Fruit fly (Drosophila melanogaster): Measurements from ENCODE around the gene CG8578.

CG8578 gene

DNA sequence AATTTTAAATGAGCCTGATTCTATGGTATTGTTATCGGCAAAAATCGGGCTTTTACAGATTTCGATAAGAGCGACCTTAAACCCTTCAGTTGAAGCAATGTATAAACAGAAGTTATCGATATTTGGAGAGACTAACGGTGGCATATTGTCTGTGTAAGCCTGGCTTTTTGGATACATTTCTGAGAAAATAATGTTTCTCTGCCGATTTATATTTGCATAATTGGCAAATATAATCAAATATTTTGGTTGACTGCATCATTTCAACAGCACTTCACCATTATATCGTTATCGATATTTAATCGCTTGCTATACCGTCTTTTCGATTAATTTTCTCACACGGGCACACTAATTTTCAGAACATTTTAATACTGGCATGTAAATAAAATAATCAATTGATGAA, 25.6 kb downstream of the CG8578 start, which contains the start of gene CG16952 (continued):
- TF ChIP-seq jigr1 (GFP tag; IDR thresholded peaks at IDR 0.05) (no peak), Kr (GFP tag; optimal IDR thresholded peaks at IDR 0.05) (no peak), CG17568 (GFP tag; optimal IDR thresholded peaks at IDR 0.05) (no peak), CoRest (tag; optimal IDR thresholded peaks at IDR 0.05) (peak; percentile 53), br (optimal IDR thresholded peaks at IDR 0.05) (no peak), HmgZ (tag; optimal IDR thresholded peaks at IDR 0.05) (peak; percentile 48), Xbp1 (GFP tag; optimal IDR thresholded peaks at IDR 0.05) (no peak), CG17612 (GFP tag; IDR thresholded peaks at IDR 0.05) (no peak), Rx (GFP tag; IDR thresholded peaks at IDR 0.05) (no peak), CG16813 (GFP tag; IDR thresholded peaks at IDR 0.05; ENCODE audit: partially characterized antibody) (peak; percentile 93), z (GFP tag; IDR thresholded peaks at IDR 0.05) (no peak), CG1603 (tag; optimal IDR thresholded peaks at IDR 0.05) (peak; percentile 58), CG15011 (GFP tag; optimal IDR thresholded peaks at IDR 0.05) (no peak), Hr3 (GFP tag; optimal IDR thresholded peaks at IDR 0.05) (no peak), odd (GFP tag; optimal IDR thresholded peaks at IDR 0.05) (no peak), CG2678 (tag; optimal IDR thresholded peaks at IDR 0.05) (no peak), Ada2b (GFP tag; IDR thresholded peaks at IDR 0.05) (no peak), nau (GFP tag; optimal IDR thresholded peaks at IDR 0.05) (no peak), Poxn (GFP tag; IDR thresholded peaks at IDR 0.05) (no peak), CG12071 (GFP tag; optimal IDR thresholded peaks at IDR 0.05) (no peak), CG10147 (GFP tag; optimal IDR thresholded peaks at IDR 0.05) (peak; percentile 4), CG30431 (GFP tag; optimal IDR thresholded peaks at IDR 0.05) (no peak), luna (GFP tag; optimal IDR thresholded peaks at IDR 0.05) (no peak), hkb (optimal IDR thresholded peaks at IDR 0.05) (no peak), hkb (GFP tag; IDR thresholded peaks at IDR 0.05) (no peak), gcm (GFP tag; optimal IDR thresholded peaks at IDR 0.05) (no peak), CG11560 (tag; IDR thresholded peaks at IDR 0.05) (no peak), CkIIα-i1 (GFP tag; IDR thresholded peaks at IDR 0.05) (no peak), Nf-YC (tag; optimal IDR thresholded peaks at IDR 0.05) (no peak), CG12104 (GFP tag; optimal IDR thresholded peaks at IDR 0.05) (no peak), pum (GFP tag; optimal IDR thresholded peaks at IDR 0.05) (no peak), slbo (GFP tag; IDR thresholded peaks at IDR 0.05) (no peak; the same call in 1 of the 2 replicates), CG6654 (GFP tag; optimal IDR thresholded peaks at IDR 0.05) (no peak), Stat92E (GFP tag; optimal IDR thresholded peaks at IDR 0.05) (no peak), CG6689 (GFP tag; IDR thresholded peaks at IDR 0.05) (no peak), CG6175 (GFP tag; IDR thresholded peaks at IDR 0.05) (no peak), pita (GFP tag; optimal IDR thresholded peaks at IDR 0.05) (no peak), Abd-B (GFP tag; optimal IDR thresholded peaks at IDR 0.05) (no peak), crp (GFP tag; optimal IDR thresholded peaks at IDR 0.05) (peak in 1 of 2 experiments; percentile 41), dm (GFP tag; optimal IDR thresholded peaks at IDR 0.05) (no peak), sima (GFP tag; optimal IDR thresholded peaks at IDR 0.05) (no peak), CG15269 (tag; optimal IDR thresholded peaks at IDR 0.05) (no peak), CrebB (tag; optimal IDR thresholded peaks at IDR 0.05) (no peak), Asciz (GFP tag; optimal IDR thresholded peaks at IDR 0.05) (no peak), D19B (GFP tag; optimal IDR thresholded peaks at IDR 0.05) (no peak), YL-1 (GFP tag; optimal IDR thresholded peaks at IDR 0.05) (no peak), CG8765 (GFP tag; IDR thresholded peaks at IDR 0.05) (no peak), ERR (GFP tag; optimal IDR thresholded peaks at IDR 0.05) (no peak), CG4328 (GFP tag; optimal IDR thresholded peaks at IDR 0.05) (no peak), gsb-n (tag; optimal IDR thresholded peaks at IDR 0.05) (no peak), CG9727 (GFP tag; optimal IDR thresholded peaks at IDR 0.05) (peak; percentile 12), CG16779 (GFP tag; IDR thresholded peaks at IDR 0.05) (no peak)

All from whole organism, embryonic.